Fruit fly (Drosophila melanogaster) whole organism, pupa: Measurements from ENCODE around the gene CG5639.
A peak's percentile ranks its signal among the peaks of the same experiment; 100 is the strongest.

Experiments
- CG9948 ChIP-seq: fragments of 200-800 bp; sonication (Bioruptor generic); optimal IDR thresholded peaks from 2 replicates; lab custom pipeline; 2018; ENCODE audit warnings: missing biosample characterization, mild to moderate bottlenecking, missing genetic modification characterization, moderate library complexity
- Pif1A ChIP-seq: fragments of 200-800 bp; sonication (Bioruptor generic); optimal IDR thresholded peaks from 3 replicates; lab custom pipeline; 2016; ENCODE audit warnings: missing biosample characterization, missing genetic modification characterization
- Pif1B ChIP-seq: fragments of 200-800 bp; sonication (Bioruptor generic); optimal IDR thresholded peaks from 3 replicates; lab custom pipeline; 2016; ENCODE audit warnings: missing biosample characterization, missing genetic modification characterization

- TF ChIP-seq Pif1A (GFP tag; lab: Kevin White, UChicago) (peak; percentile 91), CG9948 (tag; lab: Kevin White, UChicago) (peak; percentile 62), Pif1B (GFP tag; lab: Kevin White, UChicago) (peak; percentile 81)
These were observed 14.6 kb downstream of the CG5639 start for dm6 chr3R:27581263-27581868.
